Worm (Caenorhabditis elegans) whole organism, L4 larva: ENCODE data around the gene C45B11.6.

Source experiments
- D1046.2 ChIP-seq: fragments of 200-800 bp; sonication (Bioruptor generic); IDR thresholded peaks from 2 replicates; pipeline ENCODE4 v1.3.6; 2022; ENCODE audit warnings: missing genetic modification characterization, missing compliant biosample characterization
- F10B5.3 ChIP-seq: sonication (generic microtip); optimal IDR thresholded peaks from 2 replicates; lab custom pipeline; 2016; ENCODE audit warnings: mild to moderate bottlenecking, missing genetic modification characterization, missing compliant biosample characterization
- Y48G9A.11 ChIP-seq: fragments of 200-800 bp; sonication (Bioruptor generic); IDR thresholded peaks from 2 replicates; pipeline ENCODE4 v1.3.6; 2022; ENCODE audit warnings: missing genetic modification reagents, missing genetic modification characterization, missing compliant biosample characterization
- Y5F2A.4 ChIP-seq: fragments of 200-800 bp; sonication (Bioruptor generic); optimal IDR thresholded peaks from 2 replicates; lab custom pipeline; 2018; ENCODE audit warnings: mild to moderate bottlenecking, missing genetic modification characterization, missing compliant biosample characterization
- ZK337.2 ChIP-seq: fragments of 200-800 bp; sonication (Bioruptor generic); IDR thresholded peaks from 2 replicates; pipeline ENCODE4 v1.3.6; 2022; ENCODE audit warnings: missing genetic modification reagents, missing genetic modification characterization, missing compliant biosample characterization
- ama-1 ChIP-seq: fragments of 150-350 bp; optimal IDR thresholded peaks from 2 replicates; lab custom pipeline; 2014; ENCODE audit warnings: inconsistent platforms, mixed read lengths
- arid-1 ChIP-seq: fragments of 200-800 bp; sonication (Bioruptor generic); conservative IDR thresholded peaks from 2 replicates; pipeline ENCODE4 v1.3.6; 2022; ENCODE audit warnings: missing genetic modification reagents, missing genetic modification characterization, missing compliant biosample characterization
- ceh-20 ChIP-seq: fragments of 200-800 bp; sonication (Bioruptor generic); IDR thresholded peaks from 2 replicates; pipeline ENCODE4 v1.3.6; 2022; ENCODE audit warnings: missing genetic modification reagents, missing genetic modification characterization, missing compliant biosample characterization
- ceh-44 ChIP-seq: fragments of 200-800 bp; sonication (Bioruptor generic); IDR thresholded peaks from 2 replicates; pipeline ENCODE4 v1.3.6; 2022; ENCODE audit warnings: missing genetic modification reagents, missing genetic modification characterization, missing compliant biosample characterization
- ceh-82 ChIP-seq: sonication (generic microtip); optimal IDR thresholded peaks from 2 replicates; lab custom pipeline; 2017; ENCODE audit warnings: missing biosample characterization, missing genetic modification characterization
- dmd-9 ChIP-seq: fragments of 200-800 bp; sonication (Bioruptor generic); IDR thresholded peaks from 2 replicates; pipeline ENCODE4 v1.3.6; 2022; ENCODE audit warnings: missing genetic modification reagents, missing genetic modification characterization, missing compliant biosample characterization
- dve-1 ChIP-seq: sonication (generic microtip); optimal IDR thresholded peaks from 2 replicates; lab custom pipeline; 2017; ENCODE audit warnings: antibody characterized with exemption, mild to moderate bottlenecking, missing genetic modification characterization, missing compliant biosample characterization; ENCODE audit not compliant: insufficient read depth
- egl-27 ChIP-seq: sonication (generic microtip); optimal IDR thresholded peaks from 3 replicates; lab custom pipeline; 2017; ENCODE audit warnings: missing biosample characterization, missing genetic modification reagents, missing genetic modification characterization
- fkh-10 ChIP-seq: fragments of 150-350 bp; optimal IDR thresholded peaks from 2 replicates; lab custom pipeline; 2014; ENCODE audit warnings: missing biosample characterization, missing genetic modification reagents, missing genetic modification characterization
- gei-8 ChIP-seq: fragments of 200-800 bp; sonication (Bioruptor generic); optimal IDR thresholded peaks from 2 replicates; lab custom pipeline; 2018; ENCODE audit warnings: mild to moderate bottlenecking, missing genetic modification characterization, missing compliant biosample characterization
- hmg-1.1 ChIP-seq: fragments of 200-800 bp; sonication (Bioruptor generic); IDR thresholded peaks from 2 replicates; pipeline ENCODE4 v1.3.6; 2022; ENCODE audit warnings: missing genetic modification reagents, missing genetic modification characterization, missing compliant biosample characterization
- jun-1 ChIP-seq: fragments of 150-350 bp; optimal IDR thresholded peaks from 2 replicates; lab custom pipeline; 2014; ENCODE audit warnings: missing biosample characterization, missing genetic modification reagents, missing genetic modification characterization
- lim-7 ChIP-seq: fragments of 200-800 bp; sonication (Bioruptor generic); IDR thresholded peaks from 2 replicates; pipeline ENCODE4 v1.3.6; 2022; ENCODE audit warnings: missing genetic modification characterization, missing compliant biosample characterization
- lin-1 ChIP-seq: fragments of 200-800 bp; sonication (Bioruptor generic); IDR thresholded peaks from 2 replicates; pipeline ENCODE4 v1.3.6; 2022; ENCODE audit warnings: missing genetic modification reagents, missing genetic modification characterization, missing compliant biosample characterization
- lin-13 ChIP-seq: fragments of 150-350 bp; optimal IDR thresholded peaks from 2 replicates; lab custom pipeline; 2014; ENCODE audit warnings: missing biosample characterization, missing genetic modification reagents, missing genetic modification characterization
- lin-15B ChIP-seq: fragments of 150-350 bp; sonication (generic microtip); optimal IDR thresholded peaks from 3 replicates; lab custom pipeline; 2014; ENCODE audit warnings: missing biosample characterization, missing genetic modification characterization
- lin-38 ChIP-seq: fragments of 200-800 bp; sonication (Bioruptor generic); IDR thresholded peaks from 2 replicates; pipeline ENCODE4 v1.3.6; 2022; ENCODE audit warnings: missing genetic modification reagents, missing genetic modification characterization, missing compliant biosample characterization
- lin-39 ChIP-seq: fragments of 150-350 bp; optimal IDR thresholded peaks from 2 replicates; lab custom pipeline; 2014; ENCODE audit warnings: missing biosample characterization, missing genetic modification reagents, missing genetic modification characterization
- madf-5 ChIP-seq, 2 experiments: fragments of 200-800 bp; sonication (Bioruptor generic); IDR thresholded peaks; 2 replicates each; pipeline ENCODE4 v1.3.6; 2022; ENCODE audit warnings: missing compliant biosample characterization in 2 of 2, missing genetic modification characterization in 2 of 2
- madf-9 ChIP-seq: fragments of 200-800 bp; sonication (Bioruptor generic); conservative IDR thresholded peaks from 2 replicates; pipeline ENCODE4 v1.3.6; 2022; ENCODE audit warnings: missing genetic modification reagents, missing genetic modification characterization, missing compliant biosample characterization
- mdt-29 ChIP-seq: fragments of 200-800 bp; sonication (Bioruptor generic); IDR thresholded peaks from 2 replicates; pipeline ENCODE4 v1.3.6; 2022; ENCODE audit warnings: missing genetic modification reagents, missing genetic modification characterization, missing compliant biosample characterization
- mep-1 ChIP-seq: fragments of 150-350 bp; sonication (generic microtip); optimal IDR thresholded peaks from 3 replicates; lab custom pipeline; 2014; ENCODE audit warnings: missing biosample characterization, missing genetic modification characterization
- mes-2 ChIP-seq: sonication (generic microtip); optimal IDR thresholded peaks from 2 replicates; lab custom pipeline; 2016; ENCODE audit warnings: missing genotype, mild to moderate bottlenecking, missing genetic modification characterization, missing compliant biosample characterization; ENCODE audit not compliant: poor library complexity, severe bottlenecking
- mxl-2 ChIP-seq: fragments of 200-800 bp; sonication (Bioruptor generic); conservative IDR thresholded peaks from 2 replicates; pipeline ENCODE4 v1.3.6; 2022; ENCODE audit warnings: missing genetic modification reagents, missing genetic modification characterization, missing compliant biosample characterization
- nhr-11 ChIP-seq: fragments of 150-350 bp; optimal IDR thresholded peaks from 2 replicates; lab custom pipeline; 2014; ENCODE audit warnings: missing biosample characterization, missing genetic modification characterization
- nhr-25 ChIP-seq: sonication (generic microtip); optimal IDR thresholded peaks from 2 replicates; lab custom pipeline; 2017; ENCODE audit warnings: missing genetic modification characterization, mild to moderate bottlenecking, missing compliant biosample characterization, antibody characterized with exemption, moderate library complexity, borderline replicate concordance; ENCODE audit not compliant: insufficient read depth
- nhr-41 ChIP-seq: fragments of 200-800 bp; sonication (Bioruptor generic); IDR thresholded peaks from 2 replicates; pipeline ENCODE4 v1.3.6; 2022; ENCODE audit warnings: missing genetic modification reagents, missing genetic modification characterization, missing compliant biosample characterization
- nhr-42 ChIP-seq: fragments of 200-800 bp; sonication (Bioruptor generic); IDR thresholded peaks from 2 replicates; pipeline ENCODE4 v1.3.6; 2022; ENCODE audit warnings: missing genetic modification characterization, missing compliant biosample characterization
- pha-4 ChIP-seq, 2 experiments: fragments of 150-350 bp in 1 of 2; fragments of 200-800 bp in 1 of 2; sonication (Bioruptor generic) in 1 of 2; IDR thresholded peaks in 1 of 2; optimal IDR thresholded peaks in 1 of 2; 2 replicates each; pipeline versions ENCODE4 v1.3.6 to Lab custom; 2014 to 2022; ENCODE audit warnings: missing genetic modification characterization in 2 of 2, missing genetic modification reagents in 2 of 2, missing biosample characterization in 1 of 2, missing compliant biosample characterization in 1 of 2
- php-3 ChIP-seq: fragments of 200-800 bp; sonication (Bioruptor generic); IDR thresholded peaks from 2 replicates; pipeline ENCODE4 v1.3.6; 2022; ENCODE audit warnings: missing genetic modification reagents, missing genetic modification characterization, missing compliant biosample characterization
- pqm-1 ChIP-seq: sonication (generic microtip); optimal IDR thresholded peaks from 2 replicates; lab custom pipeline; 2017; ENCODE audit warnings: missing biosample characterization, missing genetic modification characterization
- rbr-2 ChIP-seq: sonication (generic microtip); optimal IDR thresholded peaks from 2 replicates; lab custom pipeline; 2016; ENCODE audit warnings: missing genotype, missing genetic modification characterization, missing compliant biosample characterization
- set-16 ChIP-seq: fragments of 200-800 bp; sonication (Bioruptor generic); IDR thresholded peaks from 2 replicates; pipeline ENCODE4 v1.3.6; 2022; ENCODE audit warnings: missing genetic modification reagents, missing genetic modification characterization, missing compliant biosample characterization
- skn-1 ChIP-seq: fragments of 150-350 bp; optimal IDR thresholded peaks from 2 replicates; lab custom pipeline; 2014; ENCODE audit warnings: missing biosample characterization, missing genetic modification characterization
- snpc-1.2 ChIP-seq: fragments of 200-800 bp; sonication (Bioruptor generic); IDR thresholded peaks from 2 replicates; pipeline ENCODE4 v1.3.6; 2022; ENCODE audit warnings: missing genetic modification reagents, missing genetic modification characterization, missing compliant biosample characterization
- spr-1 ChIP-seq: sonication (generic microtip); optimal IDR thresholded peaks from 2 replicates; lab custom pipeline; 2016; ENCODE audit warnings: mild to moderate bottlenecking, missing genetic modification characterization, missing compliant biosample characterization
- tag-97 ChIP-seq: fragments of 200-800 bp; sonication (Bioruptor generic); IDR thresholded peaks from 2 replicates; pipeline ENCODE4 v1.3.6; 2022; ENCODE audit warnings: missing genetic modification characterization, missing compliant biosample characterization
- tra-1 ChIP-seq: fragments of 200-800 bp; sonication (Bioruptor generic); IDR thresholded peaks from 2 replicates; pipeline ENCODE4 v1.3.6; 2022; ENCODE audit warnings: missing genetic modification reagents, missing genetic modification characterization, missing compliant biosample characterization
- unc-130 ChIP-seq: sonication (generic microtip); optimal IDR thresholded peaks from 2 replicates; lab custom pipeline; 2016; ENCODE audit warnings: missing genetic modification reagents, missing genetic modification characterization, missing compliant biosample characterization
- unc-62 ChIP-seq, 3 experiments: fragments of 150-350 bp in 1 of 3; sonication (generic microtip); optimal IDR thresholded peaks in 2 of 3; peaks in 1 of 3; 1 replicate in 1 of 3; 2 replicates in 2 of 3; lab custom pipeline; 2014 to 2017; ENCODE audit warnings: missing biosample characterization in 3 of 3, missing genetic modification characterization in 3 of 3, missing genetic modification reagents in 3 of 3, missing genotype in 1 of 3
- vab-7 ChIP-seq: fragments of 200-800 bp; sonication (Bioruptor generic); IDR thresholded peaks from 2 replicates; pipeline ENCODE4 v1.3.6; 2022; ENCODE audit warnings: missing genetic modification reagents, missing genetic modification characterization, missing compliant biosample characterization
- ztf-11 ChIP-seq: fragments of 150-350 bp; optimal IDR thresholded peaks from 2 replicates; lab custom pipeline; 2014; ENCODE audit warnings: missing biosample characterization, missing genetic modification characterization

Gene C45B11.6

DNA sequence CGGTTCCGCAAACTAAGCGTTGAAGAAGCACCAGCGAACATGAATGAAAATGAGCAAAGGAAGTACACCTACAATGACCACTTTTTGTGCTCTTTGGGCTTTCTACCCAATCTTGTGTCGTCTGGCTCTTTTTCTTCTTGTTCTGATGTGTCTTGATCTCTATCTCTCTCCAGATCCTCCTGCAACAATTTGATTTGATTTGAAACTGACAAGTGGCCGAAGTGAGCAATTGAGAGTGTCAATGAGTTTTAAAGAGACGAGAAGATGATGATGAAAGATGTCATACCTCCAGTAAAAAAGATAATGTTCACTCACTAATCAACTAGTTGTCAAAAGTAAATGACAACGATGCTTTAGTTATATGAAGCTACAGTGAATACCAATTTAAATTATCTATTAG, 9.1 kb upstream of the C45B11.6 start, which contains the start of gene pptr-2:
TSS of gene pptr-2 (minus strand) at position 184 of the 400 bp plus-strand sequence.
- TF ChIP-seq ceh-20: 0 out of 2 replicates have a peak, but pooled peaks have one; percentile 39
- TF ChIP-seq nhr-11: peak; percentile 58
- peak in 1 of 2 experiments; percentile 74 for TF ChIP-seq unc-62 (GFP tag; optimal IDR thresholded peaks at IDR 0.05 in 1 of 2; lab: Kevin White, UChicago)
- no peak for TF ChIP-seq unc-62 (tag; optimal IDR thresholded peaks at IDR 0.05; lab: Kevin White, UChicago)
- TF ChIP-seq ceh-44 (GFP tag; lab: Robert Waterston, UW): no peak

DNA sequence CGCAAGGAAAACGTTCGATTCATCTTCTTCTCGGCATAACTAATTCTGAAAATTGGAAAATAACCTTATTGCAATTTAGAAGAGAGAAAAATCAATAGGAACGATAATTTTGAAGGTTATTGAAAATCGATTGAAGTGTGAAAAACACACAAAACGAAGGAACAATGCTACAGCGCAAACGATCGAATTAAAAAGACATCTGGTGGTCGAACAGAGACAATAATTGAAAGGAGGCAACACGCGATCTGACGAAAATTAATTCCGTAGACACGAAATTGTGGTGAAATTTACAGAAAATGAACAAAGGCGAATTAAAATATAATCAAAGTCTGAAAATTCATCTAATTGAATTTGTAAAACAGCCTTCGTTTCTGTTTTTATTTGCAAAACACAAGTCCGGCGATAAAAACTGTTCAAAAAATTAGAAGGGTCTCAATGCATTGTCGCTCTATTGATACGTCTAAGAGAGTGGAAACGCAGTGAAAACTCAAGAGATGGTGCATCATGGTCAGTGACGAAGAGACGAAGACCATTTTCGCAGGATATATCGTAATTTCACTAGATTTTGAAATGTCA, 4.4 kb upstream of the C45B11.6 start, which contains the start of gene pak-2:
TSS of gene pak-2 (minus strand) at position 51 of the 576 bp plus-strand sequence.
- TF ChIP-seq egl-27 (tag; lab: Kevin White, UChicago) (no peak), mep-1 (tag; lab: Kevin White, UChicago) (peak; percentile 90), lim-7 (no peak), lin-13 (GFP tag; lab: Kevin White, UChicago) (peak; percentile 69), lin-15B (tag; lab: Kevin White, UChicago) (no peak), nhr-25 (tag; lab: Kevin White, UChicago) (peak; percentile 62), F10B5.3 (tag; lab: Kevin White, UChicago) (no peak), arid-1 (GFP tag; lab: Robert Waterston, UW) (no peak), lin-39 (tag; lab: Kevin White, UChicago) (no peak), Y5F2A.4 (GFP tag; lab: Kevin White, UChicago) (no peak), set-16 (no peak), tag-97 (GFP tag; lab: Robert Waterston, UW) (no peak), ZK337.2 (peak; percentile 62; the same call in 1 of the 2 replicates), php-3 (GFP tag; lab: Robert Waterston, UW) (no peak), rbr-2 (tag; lab: Kevin White, UChicago) (peak; percentile 68), mdt-29 (GFP tag; lab: Robert Waterston, UW) (no peak), ama-1 (lab: Kevin White, UChicago) (no peak), pqm-1 (peak; percentile 0), gei-8 (no peak), nhr-41 (GFP tag; lab: Robert Waterston, UW) (no peak), madf-5 (GFP tag; IDR thresholded peaks at IDR 0.05; lab: Robert Waterston, UW) (no peak), skn-1 (tag; lab: Kevin White, UChicago) (no peak), jun-1 (tag; lab: Kevin White, UChicago) (no peak), ceh-82 (tag; lab: Kevin White, UChicago) (no peak), snpc-1.2 (no peak), hmg-1.1 (peak; percentile 63), unc-130 (GFP tag; lab: Kevin White, UChicago) (peak; percentile 91), fkh-10 (peak; percentile 90), lin-1 (no peak), tra-1 (no peak), D1046.2 (GFP tag; lab: Robert Waterston, UW) (no peak), Y48G9A.11 (GFP tag; lab: Robert Waterston, UW) (0 out of 2 replicates have a peak, but pooled peaks have one; percentile 45), spr-1 (tag; lab: Kevin White, UChicago) (no peak), nhr-42 (GFP tag; lab: Robert Waterston, UW) (no peak), mxl-2 (GFP tag; lab: Robert Waterston, UW) (no peak), dve-1 (tag; lab: Kevin White, UChicago) (peak; percentile 74), vab-7 (GFP tag; lab: Robert Waterston, UW) (peak; percentile 67), pha-4 (GFP tag; IDR thresholded peaks at IDR 0.05; lab: Robert Waterston, UW) (0 out of 2 replicates have a peak, but pooled peaks have one; percentile 8), pha-4 (tag; optimal IDR thresholded peaks at IDR 0.05; lab: Kevin White, UChicago) (no peak), ceh-44 (GFP tag; lab: Robert Waterston, UW) (0 out of 2 replicates have a peak, but pooled peaks have one; percentile 11), ztf-11 (tag; lab: Kevin White, UChicago) (no peak), mes-2 (tag; lab: Kevin White, UChicago) (peak; percentile 89), dmd-9 (0 out of 2 replicates have a peak, but pooled peaks have one; percentile 49), lin-38 (peak; percentile 95), madf-9 (no peak)
